ENCODE assay signal across 2 fruit fly cellular contexts in genomic region chr3R:24997287-24997686, dm6.
TF ChIP-seq lines count a peak whose summit lies in the region.

No protein-coding gene starts in this region.

TF ChIP-seq in whole organism, prepupa, 60 proteins besides CTCF, POLR2A, EP300 and RAD21:
- no peak for TF ChIP-seq vri (GFP tag; optimal IDR thresholded peaks at IDR 0.05; lab: Kevin White, UChicago)
- no peak for TF ChIP-seq Smox (GFP tag; optimal IDR thresholded peaks at IDR 0.05; lab: Kevin White, UChicago)
- TF ChIP-seq CG8319 (GFP tag; optimal IDR thresholded peaks at IDR 0.05; lab: Kevin White, UChicago) = no peak
- no peak for TF ChIP-seq CG8632 (GFP tag; optimal IDR thresholded peaks at IDR 0.05; lab: Kevin White, UChicago)
- TF ChIP-seq Eip75B (GFP tag; optimal IDR thresholded peaks at IDR 0.05; lab: Kevin White, UChicago) = no peak
- TF ChIP-seq CG16779 (tag; optimal IDR thresholded peaks at IDR 0.05; lab: Kevin White, UChicago) = no peak
- no peak for TF ChIP-seq spab (GFP tag; optimal IDR thresholded peaks at IDR 0.05; lab: Kevin White, UChicago)
- peak; percentile 33 for TF ChIP-seq CG32006 (GFP tag; optimal IDR thresholded peaks at IDR 0.05; lab: Kevin White, UChicago)

TF ChIP-seq in whole organism, pupa, 21 proteins besides CTCF, POLR2A, EP300 and RAD21:
- TF ChIP-seq rn (GFP tag; IDR thresholded peaks at IDR 0.05; lab: Robert Waterston, UW) (no peak), gl (tag; optimal IDR thresholded peaks at IDR 0.05; lab: Kevin White, UChicago) (no peak), CG34367 (tag; optimal IDR thresholded peaks at IDR 0.05; lab: Kevin White, UChicago) (no peak), CG12605 (GFP tag; IDR thresholded peaks at IDR 0.05; lab: Robert Waterston, UW) (no peak), CG14655 (GFP tag; optimal IDR thresholded peaks at IDR 0.05; lab: Kevin White, UChicago) (peak; percentile 53), CG8159 (tag; optimal IDR thresholded peaks at IDR 0.05; lab: Kevin White, UChicago) (no peak), CG8301 (tag; optimal IDR thresholded peaks at IDR 0.05; lab: Kevin White, UChicago) (peak; percentile 55), Pif1A (GFP tag; optimal IDR thresholded peaks at IDR 0.05; lab: Kevin White, UChicago) (no peak), CG13204 (GFP tag; optimal IDR thresholded peaks at IDR 0.05; lab: Kevin White, UChicago) (no peak), Pif1B (GFP tag; optimal IDR thresholded peaks at IDR 0.05; lab: Kevin White, UChicago) (no peak), EcR (GFP tag; optimal IDR thresholded peaks at IDR 0.05; lab: Kevin White, UChicago) (no peak), CG10348 (GFP tag; IDR thresholded peaks at IDR 0.05; lab: Robert Waterston, UW) (no peak)
